Fruit fly (Drosophila melanogaster) whole organism, embryonic: ENCODE data around the gene CG10031.
A peak's percentile ranks its signal among the peaks of the same experiment; 100 is the strongest.

Experiments
- Atf6 ChIP-seq: fragments of 200-800 bp; sonication (Bioruptor generic); IDR thresholded peaks from 2 replicates; pipeline ENCODE4 v1.3.6; 2022; ENCODE audit warnings: missing biosample characterization, missing genetic modification characterization
- Bgb ChIP-seq: fragments of 200-800 bp; sonication (Bioruptor generic); IDR thresholded peaks from 2 replicates; pipeline ENCODE4 v1.3.6; 2022; ENCODE audit warnings: missing biosample characterization, missing genetic modification characterization; ENCODE audit not compliant: partially characterized antibody
- CG10147 ChIP-seq: fragments of 200-800 bp; sonication (Bioruptor generic); optimal IDR thresholded peaks from 2 replicates; lab custom pipeline; 2019; ENCODE audit warnings: missing biosample characterization, mild to moderate bottlenecking, missing genetic modification characterization, moderate library complexity
- CG10209 ChIP-seq: fragments of 200-800 bp; sonication (Bioruptor generic); optimal IDR thresholded peaks from 3 replicates; lab custom pipeline; 2017; ENCODE audit warnings: missing biosample characterization, mild to moderate bottlenecking, missing genetic modification characterization, missing genetic modification reagents
- CG11504 ChIP-seq: fragments of 200-800 bp; sonication (Bioruptor generic); optimal IDR thresholded peaks from 3 replicates; lab custom pipeline; 2019; ENCODE audit warnings: missing biosample characterization, mild to moderate bottlenecking, missing genetic modification characterization, moderate library complexity
- CG12155 ChIP-seq: fragments of 200-800 bp; sonication (Bioruptor generic); optimal IDR thresholded peaks from 3 replicates; lab custom pipeline; 2016; ENCODE audit warnings: missing biosample characterization, missing genetic modification characterization
- CG12236 ChIP-seq: fragments of 200-800 bp; sonication (Bioruptor generic); optimal IDR thresholded peaks from 2 replicates; lab custom pipeline; 2016; ENCODE audit warnings: missing biosample characterization, missing genetic modification characterization
- CG13123 ChIP-seq: fragments of 200-800 bp; sonication (Bioruptor generic); optimal IDR thresholded peaks from 2 replicates; lab custom pipeline; 2016; ENCODE audit warnings: missing biosample characterization, missing genetic modification characterization
- CG15011 ChIP-seq: fragments of 200-800 bp; sonication (Bioruptor generic); optimal IDR thresholded peaks from 3 replicates; lab custom pipeline; 2018; ENCODE audit warnings: missing biosample characterization, mild to moderate bottlenecking, missing genetic modification characterization
- CG1647 ChIP-seq: fragments of 200-800 bp; sonication (Bioruptor generic); optimal IDR thresholded peaks from 3 replicates; lab custom pipeline; 2016; ENCODE audit warnings: missing biosample characterization, missing genetic modification characterization
- CG17361 ChIP-seq: fragments of 200-800 bp; sonication (Bioruptor generic); IDR thresholded peaks from 3 replicates; pipeline ENCODE4 v1.3.6; 2022; ENCODE audit warnings: missing biosample characterization, missing genetic modification characterization
- CG18011 ChIP-seq: fragments of 200-800 bp; sonication (Bioruptor generic); optimal IDR thresholded peaks from 2 replicates; lab custom pipeline; 2017; ENCODE audit warnings: missing biosample characterization, missing genetic modification characterization, mild to moderate bottlenecking, moderate library complexity, missing genotype
- CG18619 ChIP-seq: fragments of 200-800 bp; sonication (Bioruptor generic); optimal IDR thresholded peaks from 3 replicates; lab custom pipeline; 2017; ENCODE audit warnings: missing biosample characterization, mild to moderate bottlenecking, missing genetic modification characterization
- CG30020 ChIP-seq: fragments of 200-800 bp; optimal IDR thresholded peaks from 2 replicates; lab custom pipeline; 2019; ENCODE audit warnings: missing biosample characterization, mild to moderate bottlenecking, missing genetic modification characterization, moderate library complexity
- CG31224 ChIP-seq: fragments of 200-800 bp; sonication (Bioruptor generic); IDR thresholded peaks from 2 replicates; pipeline ENCODE4 v1.3.6; 2022; ENCODE audit warnings: missing biosample characterization, missing genetic modification characterization
- CG32772 ChIP-seq: fragments of 200-800 bp; sonication (Bioruptor generic); IDR thresholded peaks from 2 replicates; pipeline ENCODE4 v1.3.6; 2022; ENCODE audit warnings: missing biosample characterization, missing genetic modification characterization
- CG4360 ChIP-seq: fragments of 200-800 bp; sonication (Bioruptor generic); IDR thresholded peaks from 2 replicates; pipeline ENCODE4 v1.3.6; 2022; ENCODE audit warnings: missing biosample characterization, missing genetic modification characterization
- CG6791 ChIP-seq: fragments of 200-800 bp; sonication (Bioruptor generic); IDR thresholded peaks from 3 replicates; pipeline ENCODE4 v1.3.6; 2022; ENCODE audit warnings: missing biosample characterization, missing genetic modification characterization; ENCODE audit not compliant: partially characterized antibody
- CG7357 ChIP-seq: fragments of 200-800 bp; sonication (Bioruptor generic); IDR thresholded peaks from 3 replicates; pipeline ENCODE4 v1.3.6; 2022; ENCODE audit warnings: missing biosample characterization, missing genetic modification characterization
- CG7372 ChIP-seq: fragments of 200-800 bp; sonication (Bioruptor generic); IDR thresholded peaks from 2 replicates; pipeline ENCODE4 v1.3.6; 2022; ENCODE audit warnings: missing biosample characterization, missing genetic modification characterization
- CG7556 ChIP-seq: fragments of 200-800 bp; sonication (Bioruptor generic); optimal IDR thresholded peaks from 2 replicates; lab custom pipeline; 2017; ENCODE audit warnings: missing biosample characterization, mild to moderate bottlenecking, missing genetic modification characterization
- CG9932 ChIP-seq: fragments of 200-800 bp; sonication (Bioruptor generic); IDR thresholded peaks from 2 replicates; pipeline ENCODE4 v1.3.6; 2022; ENCODE audit warnings: missing biosample characterization, missing genetic modification characterization
- E2f2 ChIP-seq: fragments of 200-800 bp; sonication (Bioruptor generic); IDR thresholded peaks from 2 replicates; pipeline ENCODE4 v1.3.6; 2022; ENCODE audit warnings: missing biosample characterization, missing genetic modification characterization
- Fer3 ChIP-seq: fragments of 200-800 bp; sonication (Bioruptor generic); optimal IDR thresholded peaks from 2 replicates; lab custom pipeline; 2018; ENCODE audit warnings: missing biosample characterization, mild to moderate bottlenecking, missing genetic modification characterization, moderate library complexity
- HLH3B ChIP-seq: fragments of 200-800 bp; sonication (Bioruptor generic); IDR thresholded peaks from 2 replicates; pipeline ENCODE4 v1.3.6; 2022; ENCODE audit warnings: missing biosample characterization, missing genetic modification characterization
- HLH4C ChIP-seq: fragments of 200-800 bp; sonication (Bioruptor generic); IDR thresholded peaks from 3 replicates; pipeline ENCODE4 v1.3.6; 2022; ENCODE audit warnings: missing biosample characterization, missing genetic modification characterization; ENCODE audit not compliant: partially characterized antibody
- HLHmδ ChIP-seq: fragments of 200-800 bp; sonication (Bioruptor generic); optimal IDR thresholded peaks from 2 replicates; lab custom pipeline; 2018; ENCODE audit warnings: missing biosample characterization, mild to moderate bottlenecking, missing genetic modification characterization, moderate library complexity
- Hr78 ChIP-seq, 2 experiments: fragments of 200-800 bp in 1 of 2; fragments of >200 bp in 1 of 2; sonication (Bioruptor generic) in 1 of 2; optimal IDR thresholded peaks; 2 replicates each; lab custom pipeline; 2017 to 2019; ENCODE audit warnings: missing biosample characterization in 2 of 2, missing genetic modification characterization in 2 of 2, mild to moderate bottlenecking in 1 of 2, moderate library complexity in 1 of 2
- Lhr ChIP-seq: fragments of 200-800 bp; sonication (Bioruptor generic); optimal IDR thresholded peaks from 3 replicates; lab custom pipeline; 2017; ENCODE audit warnings: mild to moderate bottlenecking, missing biosample characterization, missing genetic modification reagents, missing genetic modification characterization
- Lpt ChIP-seq: fragments of >200 bp; optimal IDR thresholded peaks from 2 replicates; lab custom pipeline; 2018; ENCODE audit warnings: missing biosample characterization, missing genetic modification characterization
- Ssrp ChIP-seq: fragments of 200-800 bp; sonication (Bioruptor generic); optimal IDR thresholded peaks from 2 replicates; lab custom pipeline; 2018; ENCODE audit warnings: missing biosample characterization, mild to moderate bottlenecking, missing genetic modification characterization, moderate library complexity
- al ChIP-seq: fragments of 200-800 bp; sonication (Bioruptor generic); IDR thresholded peaks from 2 replicates; pipeline ENCODE4 v1.3.6; 2022; ENCODE audit warnings: missing biosample characterization, missing genetic modification characterization
- ap ChIP-seq: fragments of 200-800 bp; sonication (Bioruptor generic); IDR thresholded peaks from 2 replicates; pipeline ENCODE4 v1.3.6; 2022; ENCODE audit warnings: missing biosample characterization, missing genetic modification characterization
- ara ChIP-seq: fragments of 200-800 bp; sonication (Bioruptor generic); IDR thresholded peaks from 2 replicates; pipeline ENCODE4 v1.3.6; 2022; ENCODE audit warnings: missing biosample characterization, missing genetic modification characterization
- croc ChIP-seq: fragments of 200-800 bp; sonication (Bioruptor generic); conservative IDR thresholded peaks from 3 replicates; pipeline ENCODE4 v1.3.6; 2022; ENCODE audit warnings: missing biosample characterization, missing genetic modification characterization
- dpn ChIP-seq, 2 experiments: fragments of 200-800 bp; sonication (Bioruptor generic); optimal IDR thresholded peaks; 3 replicates each; lab custom pipeline; 2016; ENCODE audit warnings: missing biosample characterization in 2 of 2, missing genetic modification characterization in 2 of 2
- fd96Cb ChIP-seq: fragments of 200-800 bp; sonication (Bioruptor generic); optimal IDR thresholded peaks from 2 replicates; lab custom pipeline; 2018; ENCODE audit warnings: missing biosample characterization, mild to moderate bottlenecking, missing genetic modification characterization, moderate library complexity
- gcm ChIP-seq: fragments of 200-800 bp; sonication (Bioruptor generic); optimal IDR thresholded peaks from 2 replicates; lab custom pipeline; 2019; ENCODE audit warnings: missing biosample characterization, mild to moderate bottlenecking, missing genetic modification characterization, moderate library complexity
- gsb ChIP-seq: fragments of 200-800 bp; sonication (Bioruptor generic); IDR thresholded peaks from 2 replicates; pipeline ENCODE4 v1.3.6; 2022; ENCODE audit warnings: missing biosample characterization, missing genetic modification characterization
- klu ChIP-seq: fragments of 200-800 bp; sonication (Bioruptor generic); IDR thresholded peaks from 2 replicates; pipeline ENCODE4 v1.3.6; 2022; ENCODE audit warnings: missing biosample characterization, missing genetic modification characterization
- lov ChIP-seq, 2 experiments: fragments of 200-800 bp in 1 of 2; fragments of >200 bp in 1 of 2; sonication (Bioruptor generic) in 1 of 2; IDR thresholded peaks in 1 of 2; optimal IDR thresholded peaks in 1 of 2; 2 replicates in 1 of 2; 3 replicates in 1 of 2; pipeline versions ENCODE4 v1.3.6 to Lab custom; 2017 to 2022; ENCODE audit warnings: missing biosample characterization in 1 of 2, missing genetic modification characterization in 1 of 2
- mam ChIP-seq: fragments of 200-800 bp; sonication (Bioruptor generic); optimal IDR thresholded peaks from 3 replicates; lab custom pipeline; 2016; ENCODE audit warnings: missing biosample characterization, missing genetic modification characterization
- mirr ChIP-seq: fragments of 200-800 bp; sonication (Bioruptor generic); optimal IDR thresholded peaks from 3 replicates; lab custom pipeline; 2018; ENCODE audit warnings: missing biosample characterization, mild to moderate bottlenecking, missing genetic modification characterization
- nmo ChIP-seq: fragments of 200-800 bp; sonication (Bioruptor generic); optimal IDR thresholded peaks from 2 replicates; lab custom pipeline; 2018; ENCODE audit warnings: missing biosample characterization, mild to moderate bottlenecking, missing genetic modification characterization, moderate library complexity
- otp ChIP-seq: fragments of 200-800 bp; sonication (Bioruptor generic); IDR thresholded peaks from 3 replicates; pipeline ENCODE4, ENCODE4 v1.3.6; 2022; ENCODE audit warnings: missing biosample characterization, missing genetic modification characterization
- shn ChIP-seq: fragments of 200-800 bp; sonication (Bioruptor generic); optimal IDR thresholded peaks from 3 replicates; lab custom pipeline; 2016; ENCODE audit warnings: missing biosample characterization, missing genetic modification characterization
- slbo ChIP-seq: fragments of 200-800 bp; sonication (Bioruptor generic); IDR thresholded peaks from 2 replicates; pipeline ENCODE4 v1.3.6; 2022; ENCODE audit warnings: missing biosample characterization, missing genetic modification characterization
- sr ChIP-seq: fragments of 200-800 bp; sonication (Bioruptor generic); IDR thresholded peaks from 3 replicates; pipeline ENCODE4 v1.3.6; 2022; ENCODE audit warnings: missing biosample characterization, missing genetic modification characterization
- ssp ChIP-seq: fragments of 200-800 bp; sonication (Bioruptor generic); IDR thresholded peaks from 2 replicates; pipeline ENCODE4 v1.3.6; 2022; ENCODE audit warnings: missing biosample characterization, missing genetic modification characterization
- zen ChIP-seq: fragments of 200-800 bp; sonication (Bioruptor generic); optimal IDR thresholded peaks from 3 replicates; lab custom pipeline; 2018; ENCODE audit warnings: missing biosample characterization, mild to moderate bottlenecking, missing genetic modification characterization, moderate library complexity

Gene CG10031

dm6 chr2L:3703260-3703659 lies 4.4 kb upstream of the CG10031 start, which contains the start of gene CG2816 (continued):
- peak; percentile 29 for TF ChIP-seq CG12155 (GFP tag; lab: Kevin White, UChicago)
- TF ChIP-seq slbo (GFP tag; lab: Robert Waterston, UW), result peak; percentile 95
- peak; percentile 63 to 79 for TF ChIP-seq dpn (GFP tag; optimal IDR thresholded peaks at IDR 0.05; lab: Kevin White, UChicago)
- no peak for TF ChIP-seq Ssrp (tag; lab: Kevin White, UChicago)
- no peak for TF ChIP-seq HLH4C
- TF ChIP-seq Atf6, result peak; percentile 68
- no peak for TF ChIP-seq mirr (GFP tag; lab: Kevin White, UChicago)
- no peak for TF ChIP-seq zen (tag; lab: Kevin White, UChicago)
- peak; percentile 96 for TF ChIP-seq mam (GFP tag; lab: Kevin White, UChicago)
- peak; percentile 83 for TF ChIP-seq klu (GFP tag; lab: Robert Waterston, UW)
- no peak for TF ChIP-seq CG1647
- peak; percentile 54 for TF ChIP-seq CG10209 (GFP tag; lab: Kevin White, UChicago)
- 0 out of 3 replicates have a peak, but pooled peaks have one; percentile 8 for TF ChIP-seq otp (GFP tag; lab: Robert Waterston, UW)
- TF ChIP-seq CG12236 (GFP tag; lab: Kevin White, UChicago), result no peak
- TF ChIP-seq CG18619, result peak; percentile 65
- TF ChIP-seq sr, result no peak
- TF ChIP-seq Fer3, result peak; percentile 63
- peak; percentile 98 for TF ChIP-seq CG9932 (GFP tag; lab: Robert Waterston, UW)
- TF ChIP-seq CG18011 (GFP tag; lab: Kevin White, UChicago), result peak; percentile 44
- peak; percentile 69 for TF ChIP-seq ap (GFP tag; lab: Robert Waterston, UW)
- no peak for TF ChIP-seq Bgb
- no peak for TF ChIP-seq CG4360 (GFP tag; lab: Robert Waterston, UW)
- TF ChIP-seq E2f2, result peak; percentile 41; the same call in 1 of the 2 replicates
- no peak for TF ChIP-seq HLHmδ (GFP tag; lab: Kevin White, UChicago)
- peak; percentile 95 for TF ChIP-seq al (GFP tag; lab: Robert Waterston, UW)
- no peak for TF ChIP-seq CG7556 (GFP tag; lab: Kevin White, UChicago)
- 0 out of 2 replicates have a peak, but pooled peaks have one; percentile 17 for TF ChIP-seq gsb (GFP tag; lab: Robert Waterston, UW)
- peak; percentile 67 for TF ChIP-seq shn
- TF ChIP-seq ssp, result no peak
- TF ChIP-seq CG30020 (tag; lab: Kevin White, UChicago), result no peak
- TF ChIP-seq CG13123 (GFP tag; lab: Kevin White, UChicago), result no peak
- TF ChIP-seq CG15011 (GFP tag; lab: Kevin White, UChicago), result no peak
- no peak for TF ChIP-seq CG10147 (GFP tag; lab: Kevin White, UChicago)
- TF ChIP-seq HLH3B (GFP tag; lab: Robert Waterston, UW), result peak; percentile 57
- no peak for TF ChIP-seq CG7357 (GFP tag; lab: Robert Waterston, UW)
- no peak for TF ChIP-seq CG17361
- TF ChIP-seq lov (optimal IDR thresholded peaks at IDR 0.05; lab: Kevin White, UChicago), result no peak
- no peak; the same call in 2 of the 3 replicates for TF ChIP-seq lov (GFP tag; IDR thresholded peaks at IDR 0.05; lab: Robert Waterston, UW)
- no peak for TF ChIP-seq Lpt (GFP tag; lab: Kevin White, UChicago)
- no peak for TF ChIP-seq Lhr (GFP tag; lab: Kevin White, UChicago)
- peak; percentile 6 for TF ChIP-seq fd96Cb
- no peak for TF ChIP-seq CG6791 (GFP tag; lab: Robert Waterston, UW)
- no peak for TF ChIP-seq croc (GFP tag; lab: Robert Waterston, UW)
- peak; percentile 45; the same call in 1 of the 2 replicates for TF ChIP-seq CG32772
- 0 out of 2 replicates have a peak, but pooled peaks have one; percentile 27 for TF ChIP-seq ara (GFP tag; lab: Robert Waterston, UW)
- no peak for TF ChIP-seq gcm (GFP tag; lab: Kevin White, UChicago)
- no peak for TF ChIP-seq Hr78 (GFP tag; optimal IDR thresholded peaks at IDR 0.05; lab: Kevin White, UChicago)
- peak; percentile 85 for TF ChIP-seq CG7372 (GFP tag; lab: Robert Waterston, UW)
- no peak for TF ChIP-seq CG31224 (GFP tag; lab: Robert Waterston, UW)
- peak; percentile 55 for TF ChIP-seq CG11504 (tag; lab: Kevin White, UChicago)
- TF ChIP-seq nmo (GFP tag; lab: Kevin White, UChicago), result no peak
